Fruit fly (Drosophila melanogaster): ENCODE data around the gene alpha4GT1.

Gene alpha4GT1

DNA sequence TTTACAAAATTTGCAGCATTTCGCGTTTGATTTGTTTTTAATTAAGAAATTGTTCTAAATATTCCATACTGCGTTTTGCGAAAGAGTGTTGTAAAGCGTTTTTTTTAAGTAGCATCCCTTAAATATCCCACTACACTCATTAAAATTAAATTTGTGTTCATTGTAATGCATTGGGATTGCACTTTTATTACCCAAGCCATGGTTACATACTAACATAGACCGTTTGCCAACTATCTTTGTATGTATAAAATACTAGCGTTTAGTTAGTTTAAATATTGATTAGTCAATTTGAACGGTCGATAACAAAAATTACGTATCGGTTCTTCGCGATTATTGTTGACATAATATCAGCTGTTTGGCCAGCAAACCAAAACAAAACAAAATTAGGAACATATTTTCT is 16.8 kb upstream of the alpha4GT1 start, which contains the start of the genes cnir and CG17221 (continued):
- peak; percentile 6 for TF ChIP-seq da (GFP tag; optimal IDR thresholded peaks at IDR 0.05)
- TF ChIP-seq Dip2 (GFP tag; IDR thresholded peaks at IDR 0.05), result no peak
- peak; percentile 65 for TF ChIP-seq MBD-R2 (GFP tag; IDR thresholded peaks at IDR 0.05)
- peak; percentile 9 for TF ChIP-seq salm (tag; optimal IDR thresholded peaks at IDR 0.05)
- peak; percentile 57 for TF ChIP-seq crc (GFP tag; optimal IDR thresholded peaks at IDR 0.05)
- TF ChIP-seq CG10543 (GFP tag; optimal IDR thresholded peaks at IDR 0.05), result peak; percentile 71
- peak; percentile 51 for TF ChIP-seq luna (GFP tag; optimal IDR thresholded peaks at IDR 0.05)
- TF ChIP-seq Dref (GFP tag; IDR thresholded peaks at IDR 0.05), result peak; percentile 56
- TF ChIP-seq CG2712 (tag; optimal IDR thresholded peaks at IDR 0.05), result peak; percentile 72
- peak; percentile 69 for TF ChIP-seq CG12769 (tag; optimal IDR thresholded peaks at IDR 0.05)
- peak; percentile 37 for TF ChIP-seq D19A (tag; optimal IDR thresholded peaks at IDR 0.05)
- peak; percentile 68 for TF ChIP-seq Rfx (GFP tag; IDR thresholded peaks at IDR 0.05)
- no peak for TF ChIP-seq CG2889 (GFP tag; IDR thresholded peaks at IDR 0.05)
- peak; percentile 37 for TF ChIP-seq Ssrp (tag; optimal IDR thresholded peaks at IDR 0.05)
- TF ChIP-seq Deaf1 (tag; optimal IDR thresholded peaks at IDR 0.05), result peak; percentile 19
- no peak for TF ChIP-seq grn (GFP tag; optimal IDR thresholded peaks at IDR 0.05)
- no peak for TF ChIP-seq yki (optimal IDR thresholded peaks at IDR 0.05)
- TF ChIP-seq Oli (tag; optimal IDR thresholded peaks at IDR 0.05), result peak; percentile 47
- TF ChIP-seq sd (tag; optimal IDR thresholded peaks at IDR 0.05), result peak; percentile 23
- TF ChIP-seq CG17361 (GFP tag; IDR thresholded peaks at IDR 0.05), result peak; percentile 68; the same call in 2 of the 3 replicates
- peak; percentile 18 for TF ChIP-seq kay (GFP tag; optimal IDR thresholded peaks at IDR 0.05)
- no peak for TF ChIP-seq so (GFP tag; IDR thresholded peaks at IDR 0.05)
- TF ChIP-seq GATAe (GFP tag; conservative IDR thresholded peaks at IDR 0.05), result no peak
- TF ChIP-seq nom (GFP tag; optimal IDR thresholded peaks at IDR 0.05), result peak; percentile 22
- TF ChIP-seq CG8089 (GFP tag; optimal IDR thresholded peaks at IDR 0.05), result peak; percentile 41
- TF ChIP-seq CG14050 (GFP tag; IDR thresholded peaks at IDR 0.05), result no peak
- TF ChIP-seq Opbp (GFP tag; IDR thresholded peaks at IDR 0.05; ENCODE audit: partially characterized antibody), result no peak
- peak; percentile 68 for TF ChIP-seq CG3281 (GFP tag; optimal IDR thresholded peaks at IDR 0.05)
- TF ChIP-seq Rx (GFP tag; IDR thresholded peaks at IDR 0.05), result no peak
- peak; percentile 62 for TF ChIP-seq CG4820 (GFP tag; optimal IDR thresholded peaks at IDR 0.05)
- peak; percentile 67 for TF ChIP-seq tin (GFP tag; optimal IDR thresholded peaks at IDR 0.05)
- peak; percentile 42 for TF ChIP-seq CTCF (GFP tag; optimal IDR thresholded peaks at IDR 0.05)
- peak; percentile 34 for TF ChIP-seq CrebB (tag; optimal IDR thresholded peaks at IDR 0.05)
- TF ChIP-seq Sox102F (GFP tag; optimal IDR thresholded peaks at IDR 0.05), result peak; percentile 60
- no peak; the same call in 1 of the 2 replicates for TF ChIP-seq Adf1 (GFP tag; IDR thresholded peaks at IDR 0.05)
- TF ChIP-seq Abd-B (GFP tag; optimal IDR thresholded peaks at IDR 0.05), result peak; percentile 64
- TF ChIP-seq CG6791 (GFP tag; IDR thresholded peaks at IDR 0.05; ENCODE audit: partially characterized antibody), result no peak
- peak; percentile 75 for TF ChIP-seq nmo (GFP tag; optimal IDR thresholded peaks at IDR 0.05)
- no peak for TF ChIP-seq h (optimal IDR thresholded peaks at IDR 0.05)
- TF ChIP-seq fd64A (GFP tag; optimal IDR thresholded peaks at IDR 0.05), result no peak
- peak; percentile 72 for TF ChIP-seq Sry-δ (GFP tag; optimal IDR thresholded peaks at IDR 0.05)
- TF ChIP-seq gt (GFP tag; IDR thresholded peaks at IDR 0.05), result no peak
- TF ChIP-seq CG12299 (tag; optimal IDR thresholded peaks at IDR 0.05), result peak; percentile 61
- TF ChIP-seq CG17829 (tag; optimal IDR thresholded peaks at IDR 0.05), result peak; percentile 68
- TF ChIP-seq HLH3B (GFP tag; IDR thresholded peaks at IDR 0.05), result no peak
- TF ChIP-seq Sox100B (GFP tag; optimal IDR thresholded peaks at IDR 0.05), result peak; percentile 44
- no peak for TF ChIP-seq E2f1 (GFP tag; IDR thresholded peaks at IDR 0.05)
- no peak for TF ChIP-seq dan (GFP tag; IDR thresholded peaks at IDR 0.05)
- no peak for TF ChIP-seq ewg (GFP tag; optimal IDR thresholded peaks at IDR 0.05)
- no peak for TF ChIP-seq inv (GFP tag; IDR thresholded peaks at IDR 0.05; ENCODE audit: partially characterized antibody)
- TF ChIP-seq Camta (GFP tag; optimal IDR thresholded peaks at IDR 0.05), result peak; percentile 60
- peak; percentile 88 for TF ChIP-seq onecut (GFP tag; IDR thresholded peaks at IDR 0.05)
- TF ChIP-seq mld (GFP tag; IDR thresholded peaks at IDR 0.05; ENCODE audit: partially characterized antibody), result no peak

All from whole organism, embryonic.